Fruit fly (Drosophila melanogaster) whole organism, adult: ENCODE measurements around the gene Cmpk.

Source experiments
- CG11617 ChIP-seq: fragments of 200-800 bp; sonication (Bioruptor generic); optimal IDR thresholded peaks from 2 replicates; lab custom pipeline; 2017; ENCODE audit warnings: mild to moderate bottlenecking, missing biosample characterization, missing genetic modification reagents, missing genetic modification characterization
- CG12768 ChIP-seq: fragments of 200-800 bp; sonication (Bioruptor generic); optimal IDR thresholded peaks from 2 replicates; lab custom pipeline; 2017; ENCODE audit warnings: missing biosample characterization, missing genetic modification characterization, mild to moderate bottlenecking, moderate library complexity, missing genetic modification reagents
- CG14711 ChIP-seq: fragments of 200-800 bp; sonication (Bioruptor generic); optimal IDR thresholded peaks from 2 replicates; lab custom pipeline; 2018; ENCODE audit warnings: missing biosample characterization, mild to moderate bottlenecking, missing genetic modification characterization, moderate library complexity
- CG1620 ChIP-seq: fragments of 200-800 bp; sonication (Bioruptor generic); optimal IDR thresholded peaks from 2 replicates; lab custom pipeline; 2016; ENCODE audit warnings: missing biosample characterization, missing genetic modification characterization
- CG33017 ChIP-seq: fragments of 200-800 bp; sonication (Bioruptor generic); optimal IDR thresholded peaks from 2 replicates; lab custom pipeline; 2018; ENCODE audit warnings: missing biosample characterization, mild to moderate bottlenecking, missing genetic modification characterization, moderate library complexity
- CG5204 ChIP-seq: fragments of 200-800 bp; sonication (Bioruptor generic); optimal IDR thresholded peaks from 2 replicates; lab custom pipeline; 2016; ENCODE audit warnings: missing biosample characterization, missing genetic modification characterization
- CG7045 ChIP-seq: fragments of 200-800 bp; sonication (Bioruptor generic); optimal IDR thresholded peaks from 2 replicates; lab custom pipeline; 2017; ENCODE audit warnings: missing biosample characterization, mild to moderate bottlenecking, missing genetic modification characterization
- CG7101 ChIP-seq: fragments of 200-800 bp; sonication (Bioruptor generic); optimal IDR thresholded peaks from 2 replicates; lab custom pipeline; 2018; ENCODE audit warnings: missing biosample characterization, mild to moderate bottlenecking, missing genetic modification characterization, moderate library complexity
- Clk ChIP-seq: fragments of 200-800 bp; sonication (Bioruptor generic); optimal IDR thresholded peaks from 2 replicates; lab custom pipeline; 2017; ENCODE audit warnings: missing biosample characterization, missing genetic modification characterization
- Crg-1 ChIP-seq: fragments of 200-800 bp; sonication (Bioruptor generic); optimal IDR thresholded peaks from 2 replicates; lab custom pipeline; 2016; ENCODE audit warnings: missing biosample characterization, missing genetic modification characterization
- Hr96 ChIP-seq: fragments of 200-800 bp; sonication (Bioruptor generic); optimal IDR thresholded peaks from 2 replicates; lab custom pipeline; 2016; ENCODE audit warnings: missing biosample characterization, missing genetic modification characterization
- Mnt ChIP-seq: fragments of 200-800 bp; sonication (Bioruptor generic); optimal IDR thresholded peaks from 2 replicates; lab custom pipeline; 2016; ENCODE audit warnings: missing biosample characterization, mild to moderate bottlenecking, missing genetic modification characterization
- bab1 ChIP-seq: fragments of 200-800 bp; sonication (Bioruptor generic); optimal IDR thresholded peaks from 3 replicates; lab custom pipeline; 2019; ENCODE audit warnings: missing biosample characterization, mild to moderate bottlenecking, missing genetic modification characterization, moderate library complexity
- cic ChIP-seq: fragments of 200-800 bp; sonication (Bioruptor generic); optimal IDR thresholded peaks from 2 replicates; lab custom pipeline; 2017; ENCODE audit warnings: missing biosample characterization, mild to moderate bottlenecking, missing genetic modification characterization, moderate library complexity
- cnc ChIP-seq, 2 experiments: fragments of >200 bp; optimal IDR thresholded peaks; 2 replicates each; lab custom pipeline; 2017
- kay ChIP-seq: fragments of 200-800 bp; sonication (Bioruptor generic); peaks from one replicate; lab custom pipeline; 2016; ENCODE audit warnings: missing biosample characterization, missing genetic modification characterization, borderline replicate concordance
- ovo ChIP-seq: fragments of 200-800 bp; sonication (Bioruptor generic); optimal IDR thresholded peaks from 2 replicates; lab custom pipeline; 2016; ENCODE audit warnings: missing biosample characterization, missing genetic modification characterization
- pad ChIP-seq: fragments of 200-800 bp; sonication (Bioruptor generic); optimal IDR thresholded peaks from 3 replicates; lab custom pipeline; 2017; ENCODE audit warnings: missing biosample characterization, missing genetic modification characterization, mild to moderate bottlenecking, moderate library complexity, missing genetic modification reagents
- tj ChIP-seq: fragments of 200-800 bp; sonication (Bioruptor generic); optimal IDR thresholded peaks from 3 replicates; lab custom pipeline; 2017; ENCODE audit warnings: missing biosample characterization, mild to moderate bottlenecking, missing genetic modification characterization, moderate library complexity
- toe ChIP-seq: fragments of 200-800 bp; sonication (Bioruptor generic); optimal IDR thresholded peaks from 2 replicates; lab custom pipeline; 2016; ENCODE audit warnings: missing biosample characterization, missing genetic modification characterization

Gene Cmpk

dm6 chr3R:26013664-26013948 lies 41.6 kb downstream of the Cmpk start:
- TF ChIP-seq CG33017 = no peak
- no peak for TF ChIP-seq CG7045 (GFP tag; lab: Kevin White, UChicago)
- TF ChIP-seq pad (GFP tag; lab: Kevin White, UChicago) = no peak
- TF ChIP-seq bab1 (GFP tag; lab: Kevin White, UChicago) = no peak
- TF ChIP-seq cic (GFP tag; lab: Kevin White, UChicago) = no peak
- no peak for TF ChIP-seq kay (GFP tag; lab: Kevin White, UChicago)
- no peak for TF ChIP-seq CG5204 (GFP tag; lab: Kevin White, UChicago)
- TF ChIP-seq tj (GFP tag; lab: Kevin White, UChicago) = no peak
- no peak for TF ChIP-seq Crg-1 (GFP tag; lab: Kevin White, UChicago)
- no peak for TF ChIP-seq toe (GFP tag; lab: Kevin White, UChicago)
- TF ChIP-seq Hr96 (GFP tag; lab: Kevin White, UChicago) = no peak
- TF ChIP-seq CG11617 = no peak

- TF ChIP-seq Mnt (GFP tag; lab: Kevin White, UChicago) (no peak), tj (GFP tag; lab: Kevin White, UChicago) (peak; percentile 42)
Observed at dm6 chr3R:26012801-26013663, 42.2 kb downstream of the Cmpk start.

- TF ChIP-seq CG12768 (GFP tag; lab: Kevin White, UChicago) = no peak
- no peak for TF ChIP-seq ovo
- TF ChIP-seq toe (GFP tag; lab: Kevin White, UChicago) = no peak
- no peak for TF ChIP-seq cnc (optimal IDR thresholded peaks at IDR 0.05; lab: Kevin White, UChicago)
- no peak for TF ChIP-seq bab1 (GFP tag; lab: Kevin White, UChicago)
- TF ChIP-seq Hr96 (GFP tag; lab: Kevin White, UChicago) = no peak
- no peak for TF ChIP-seq CG14711 (tag; lab: Kevin White, UChicago)
- no peak for TF ChIP-seq CG7101 (tag; lab: Kevin White, UChicago)
- TF ChIP-seq kay (GFP tag; lab: Kevin White, UChicago) = no peak
- no peak for TF ChIP-seq pad (GFP tag; lab: Kevin White, UChicago)
- no peak for TF ChIP-seq CG33017
Observed at dm6 chr3R:26012288-26012687, 43.0 kb downstream of the Cmpk start.

dm6 chr3R:26011542-26011941 lies 43.7 kb downstream of the Cmpk start:
- no peak for TF ChIP-seq tj (GFP tag; lab: Kevin White, UChicago)
- no peak for TF ChIP-seq CG11617
- TF ChIP-seq kay (GFP tag; lab: Kevin White, UChicago) = no peak
- no peak for TF ChIP-seq CG12768 (GFP tag; lab: Kevin White, UChicago)
- no peak for TF ChIP-seq cnc (optimal IDR thresholded peaks at IDR 0.05; lab: Kevin White, UChicago)
- no peak for TF ChIP-seq Clk
- no peak for TF ChIP-seq cic (GFP tag; lab: Kevin White, UChicago)
- TF ChIP-seq CG5204 (GFP tag; lab: Kevin White, UChicago) = no peak
- TF ChIP-seq bab1 (GFP tag; lab: Kevin White, UChicago) = no peak
- no peak for TF ChIP-seq toe (GFP tag; lab: Kevin White, UChicago)
- TF ChIP-seq CG1620 (GFP tag; lab: Kevin White, UChicago) = no peak
- TF ChIP-seq Mnt (GFP tag; lab: Kevin White, UChicago) = no peak
- TF ChIP-seq pad (GFP tag; lab: Kevin White, UChicago) = no peak

- TF ChIP-seq ovo (no peak), Hr96 (GFP tag; lab: Kevin White, UChicago) (no peak), Mnt (GFP tag; lab: Kevin White, UChicago) (no peak), Clk (no peak), CG1620 (GFP tag; lab: Kevin White, UChicago) (no peak), CG33017 (no peak), cnc (optimal IDR thresholded peaks at IDR 0.05; lab: Kevin White, UChicago) (no peak), CG12768 (GFP tag; lab: Kevin White, UChicago) (no peak), Crg-1 (GFP tag; lab: Kevin White, UChicago) (no peak), bab1 (GFP tag; lab: Kevin White, UChicago) (no peak), CG5204 (GFP tag; lab: Kevin White, UChicago) (no peak), CG11617 (no peak), pad (GFP tag; lab: Kevin White, UChicago) (no peak), toe (GFP tag; lab: Kevin White, UChicago) (no peak)
Observed at dm6 chr3R:26010628-26011027, 44.6 kb downstream of the Cmpk start.

- TF ChIP-seq Clk (no peak), Mnt (GFP tag; lab: Kevin White, UChicago) (no peak), CG1620 (GFP tag; lab: Kevin White, UChicago) (no peak), CG14711 (tag; lab: Kevin White, UChicago) (no peak), CG7045 (GFP tag; lab: Kevin White, UChicago) (peak; percentile 39), cnc (optimal IDR thresholded peaks at IDR 0.05; lab: Kevin White, UChicago) (no peak), CG5204 (GFP tag; lab: Kevin White, UChicago) (no peak), tj (GFP tag; lab: Kevin White, UChicago) (no peak), ovo (no peak), bab1 (GFP tag; lab: Kevin White, UChicago) (no peak), CG11617 (no peak), CG12768 (GFP tag; lab: Kevin White, UChicago) (no peak), kay (GFP tag; lab: Kevin White, UChicago) (peak; percentile 21), pad (GFP tag; lab: Kevin White, UChicago) (no peak), CG33017 (no peak), Crg-1 (GFP tag; lab: Kevin White, UChicago) (no peak), toe (GFP tag; lab: Kevin White, UChicago) (no peak), Hr96 (GFP tag; lab: Kevin White, UChicago) (no peak), cic (GFP tag; lab: Kevin White, UChicago) (peak; percentile 26)
Observed at dm6 chr3R:26009766-26010414, 45.3 kb downstream of the Cmpk start.
